Fruit fly (Drosophila melanogaster) whole organism, wandering third instar larva: ENCODE results near the gene Muc18B.

Source experiments
- CG32264 ChIP-seq: fragments of 200-800 bp; sonication (Bioruptor generic); optimal IDR thresholded peaks from 2 replicates; lab custom pipeline; 2016; ENCODE audit warnings: missing biosample characterization, missing genetic modification characterization
- CG9705 ChIP-seq: fragments of 200-800 bp; sonication (Bioruptor generic); optimal IDR thresholded peaks from 2 replicates; lab custom pipeline; 2018; ENCODE audit warnings: missing biosample characterization, mild to moderate bottlenecking, missing genetic modification characterization
- CrebA ChIP-seq: fragments of 200-800 bp; sonication (Bioruptor generic); optimal IDR thresholded peaks from 2 replicates; lab custom pipeline; 2016; ENCODE audit warnings: missing biosample characterization, mild to moderate bottlenecking, missing genetic modification characterization, borderline replicate concordance
- Dfd ChIP-seq: fragments of >200 bp; optimal IDR thresholded peaks from 2 replicates; lab custom pipeline; 2017; ENCODE audit warnings: missing biosample characterization, missing genetic modification characterization
- Dif ChIP-seq: fragments of 200-275, 200-300 bp; sonication (Bioruptor generic); optimal IDR thresholded peaks from 2 replicates; lab custom pipeline; 2018; ENCODE audit warnings: missing biosample characterization, missing genetic modification characterization; ENCODE audit not compliant: partially characterized antibody
- GATAd ChIP-seq: sonication (Bioruptor generic); optimal IDR thresholded peaks from 2 replicates; lab custom pipeline; 2016; ENCODE audit warnings: missing biosample characterization, missing genetic modification characterization
- Hnf4 ChIP-seq: fragments of 200-800 bp; sonication (Bioruptor generic); optimal IDR thresholded peaks from 2 replicates; lab custom pipeline; 2016; ENCODE audit warnings: missing biosample characterization, mild to moderate bottlenecking, missing genetic modification characterization
- Jra ChIP-seq: sonication (Bioruptor generic); optimal IDR thresholded peaks from 2 replicates; lab custom pipeline; 2016; ENCODE audit warnings: missing biosample characterization, missing genetic modification characterization
- Mio ChIP-seq: sonication (Bioruptor generic); optimal IDR thresholded peaks from 2 replicates; lab custom pipeline; 2016; ENCODE audit warnings: missing biosample characterization, missing genetic modification characterization
- Myc ChIP-seq: fragments of >200 bp; optimal IDR thresholded peaks from 2 replicates; lab custom pipeline; 2017
- N ChIP-seq: fragments of >200 bp; optimal IDR thresholded peaks from 2 replicates; lab custom pipeline; 2018; ENCODE audit warnings: missing biosample characterization, missing external identifiers, missing genetic modification characterization
- Rel ChIP-seq, 2 experiments: fragments of 200-800 bp; sonication (Bioruptor generic) in 1 of 2; optimal IDR thresholded peaks; 2 replicates in 1 of 2; 3 replicates in 1 of 2; lab custom pipeline; 2016 to 2019; ENCODE audit warnings: mild to moderate bottlenecking in 2 of 2, missing biosample characterization in 2 of 2, missing genetic modification characterization in 2 of 2, moderate library complexity in 1 of 2
- Sp1 ChIP-seq: fragments of 200-800 bp; sonication (Bioruptor generic); optimal IDR thresholded peaks from 3 replicates; lab custom pipeline; 2019; ENCODE audit warnings: missing biosample characterization, mild to moderate bottlenecking, missing genetic modification characterization, moderate library complexity
- Vsx2 ChIP-seq: fragments of 200-300, 225-300 bp; sonication (Bioruptor generic); optimal IDR thresholded peaks from 2 replicates; lab custom pipeline; 2018; ENCODE audit warnings: missing biosample characterization, missing genetic modification characterization; ENCODE audit not compliant: partially characterized antibody
- br ChIP-seq: fragments of 200-800 bp; sonication (Bioruptor generic); optimal IDR thresholded peaks from 2 replicates; lab custom pipeline; 2016; ENCODE audit warnings: missing biosample characterization, missing genetic modification characterization
- brk ChIP-seq: fragments of 200-800 bp; sonication (Bioruptor generic); optimal IDR thresholded peaks from 2 replicates; lab custom pipeline; 2016; ENCODE audit warnings: missing biosample characterization, mild to moderate bottlenecking, missing genetic modification characterization
- dl ChIP-seq, 2 experiments: fragments of 175-275, 200-275 bp in 1 of 2; fragments of 200-275 bp in 1 of 2; sonication (Bioruptor generic); optimal IDR thresholded peaks; lab custom pipeline; 2018; ENCODE audit warnings: mild to moderate bottlenecking in 2 of 2, missing biosample characterization in 2 of 2, missing genetic modification characterization in 2 of 2, moderate library complexity in 2 of 2; ENCODE audit not compliant: partially characterized antibody in 2 of 2, insufficient read depth in 1 of 2
- dmrt93B ChIP-seq: fragments of 200-800 bp; sonication (Bioruptor generic); optimal IDR thresholded peaks from 2 replicates; lab custom pipeline; 2018; ENCODE audit warnings: missing biosample characterization, mild to moderate bottlenecking, missing genetic modification characterization
- ey ChIP-seq: fragments of 200-800 bp; sonication (Bioruptor generic); optimal IDR thresholded peaks from 2 replicates; lab custom pipeline; 2016; ENCODE audit warnings: missing biosample characterization, missing genetic modification characterization
- foxo ChIP-seq, 2 experiments: fragments of 200-800 bp; sonication (Bioruptor generic); optimal IDR thresholded peaks; 2 replicates in 1 of 2; 3 replicates in 1 of 2; lab custom pipeline; 2016 to 2017; ENCODE audit warnings: missing biosample characterization in 2 of 2, missing genetic modification characterization in 2 of 2
- fru ChIP-seq: fragments of 200-800 bp; sonication (Bioruptor generic); optimal IDR thresholded peaks from 3 replicates; lab custom pipeline; 2016; ENCODE audit warnings: missing biosample characterization, mild to moderate bottlenecking, missing genetic modification characterization
- h ChIP-seq: fragments of 200-800 bp; sonication (Bioruptor generic); optimal IDR thresholded peaks from 3 replicates; lab custom pipeline; 2016; ENCODE audit warnings: missing biosample characterization, mild to moderate bottlenecking, missing genetic modification characterization
- jim ChIP-seq: fragments of 175-275, 200-325 bp; sonication (Bioruptor generic); optimal IDR thresholded peaks from 2 replicates; lab custom pipeline; 2016; ENCODE audit warnings: missing biosample characterization, mild to moderate bottlenecking, missing genetic modification characterization
- lola ChIP-seq: fragments of >200 bp; optimal IDR thresholded peaks from 2 replicates; lab custom pipeline; 2017; ENCODE audit warnings: missing biosample characterization, missing genetic modification characterization
- pan ChIP-seq: fragments of >200 bp; optimal IDR thresholded peaks from 2 replicates; lab custom pipeline; 2017
- psq ChIP-seq: fragments of 200-800 bp; sonication (Bioruptor generic); optimal IDR thresholded peaks from 3 replicates; lab custom pipeline; 2017; ENCODE audit warnings: missing biosample characterization, mild to moderate bottlenecking, missing genetic modification characterization, moderate library complexity
- rgr ChIP-seq: fragments of 200-800 bp; sonication (Bioruptor generic); optimal IDR thresholded peaks from 3 replicates; lab custom pipeline; 2016; ENCODE audit warnings: missing biosample characterization, mild to moderate bottlenecking, missing genetic modification characterization
- sage ChIP-seq: fragments of 200-800 bp; sonication (Bioruptor generic); optimal IDR thresholded peaks from 2 replicates; lab custom pipeline; 2016; ENCODE audit warnings: missing biosample characterization, mild to moderate bottlenecking, missing genetic modification characterization
- usp ChIP-seq: fragments of >200 bp; optimal IDR thresholded peaks from 2 replicates; lab custom pipeline; 2017; ENCODE audit warnings: missing biosample characterization, missing genetic modification characterization
- woc ChIP-seq: sonication (Bioruptor generic); optimal IDR thresholded peaks from 2 replicates; lab custom pipeline; 2016; ENCODE audit warnings: missing biosample characterization, mild to moderate bottlenecking, missing genetic modification characterization

Gene Muc18B

dm6 chrX:19167032-19167568 lies 48.2 kb upstream of the Muc18B start, which contains the start of gene RhoGAP18B:
Gene RhoGAP18B, minus strand, starts transcription at chrX:19167082.
- TF ChIP-seq N = no peak
- no peak for TF ChIP-seq Hnf4 (GFP tag; lab: Kevin White, UChicago)
- TF ChIP-seq Rel (GFP tag; optimal IDR thresholded peaks at IDR 0.05; lab: Kevin White, UChicago) = no peak
- peak; percentile 12 for TF ChIP-seq Rel (tag; optimal IDR thresholded peaks at IDR 0.05; lab: Kevin White, UChicago)
- no peak for TF ChIP-seq Sp1 (GFP tag; lab: Kevin White, UChicago)
- no peak for TF ChIP-seq Mio (GFP tag; lab: Kevin White, UChicago)
- peak; percentile 3 for TF ChIP-seq lola
- TF ChIP-seq Jra (GFP tag; lab: Kevin White, UChicago) = no peak
- TF ChIP-seq Dif (GFP tag; lab: Kevin White, UChicago) = no peak
- TF ChIP-seq, all 38 proteins: peak for 2

dm6 chrX:19167586-19168403 lies 47.5 kb upstream of the Muc18B start:
- TF ChIP-seq Vsx2 (GFP tag; lab: Kevin White, UChicago) = no peak
- no peak for TF ChIP-seq dl (GFP tag; optimal IDR thresholded peaks at IDR 0.05; lab: Kevin White, UChicago; ENCODE audit: insufficient read depth in 1 of 2, partially characterized antibody in 2 of 2)
- TF ChIP-seq pan (lab: Kevin White, UChicago) = peak; percentile 76
- peak; percentile 40 for TF ChIP-seq rgr (GFP tag; lab: Kevin White, UChicago)
- TF ChIP-seq Rel (GFP tag; optimal IDR thresholded peaks at IDR 0.05; lab: Kevin White, UChicago) = no peak
- TF ChIP-seq Rel (tag; optimal IDR thresholded peaks at IDR 0.05; lab: Kevin White, UChicago) = peak; percentile 53
- no peak for TF ChIP-seq CrebA (GFP tag; lab: Kevin White, UChicago)
- peak; percentile 62 for TF ChIP-seq h
- no peak for TF ChIP-seq br (GFP tag; lab: Kevin White, UChicago)
- TF ChIP-seq Jra (GFP tag; lab: Kevin White, UChicago) = peak; percentile 7
- TF ChIP-seq woc (GFP tag; lab: Kevin White, UChicago) = peak; percentile 58
- TF ChIP-seq CG9705 = no peak

- TF ChIP-seq CrebA (GFP tag; lab: Kevin White, UChicago) (no peak), Myc (lab: Kevin White, UChicago) (peak; percentile 12)
Observed at dm6 chrX:19170791-19171190, 44.5 kb upstream of the Muc18B start, which contains the start of gene Inx5. Gene Inx5, minus strand, starts transcription at chrX:19170883.

dm6 chrX:19171926-19172325 lies 43.4 kb upstream of the Muc18B start:
- TF ChIP-seq brk (GFP tag; lab: Kevin White, UChicago) (no peak), N (no peak), Mio (GFP tag; lab: Kevin White, UChicago) (no peak), sage (GFP tag; lab: Kevin White, UChicago) (no peak), Dfd (GFP tag; lab: Kevin White, UChicago) (no peak), rgr (GFP tag; lab: Kevin White, UChicago) (no peak), jim (GFP tag; lab: Kevin White, UChicago) (no peak), Sp1 (GFP tag; lab: Kevin White, UChicago) (no peak), CrebA (GFP tag; lab: Kevin White, UChicago) (no peak), usp (no peak), psq (GFP tag; lab: Kevin White, UChicago) (no peak), woc (GFP tag; lab: Kevin White, UChicago) (no peak), CG9705 (no peak), Hnf4 (GFP tag; lab: Kevin White, UChicago) (no peak), foxo (GFP tag; optimal IDR thresholded peaks at IDR 0.05; lab: Kevin White, UChicago) (no peak), lola (no peak), Vsx2 (GFP tag; lab: Kevin White, UChicago) (no peak), Dif (GFP tag; lab: Kevin White, UChicago) (no peak), Myc (lab: Kevin White, UChicago) (no peak), fru (GFP tag; lab: Kevin White, UChicago) (no peak)

dm6 chrX:19172955-19173354 lies 42.4 kb upstream of the Muc18B start:
- peak; percentile 9 for TF ChIP-seq ey (GFP tag; lab: Kevin White, UChicago)
- TF ChIP-seq GATAd (GFP tag; lab: Kevin White, UChicago) = no peak
- TF ChIP-seq Rel (GFP tag; optimal IDR thresholded peaks at IDR 0.05; lab: Kevin White, UChicago) = no peak
- TF ChIP-seq Rel (tag; optimal IDR thresholded peaks at IDR 0.05; lab: Kevin White, UChicago) = no peak
- TF ChIP-seq foxo (GFP tag; optimal IDR thresholded peaks at IDR 0.05; lab: Kevin White, UChicago) = peak in 1 of 2 experiments; percentile 4
- TF ChIP-seq CG32264 = no peak
- TF ChIP-seq dmrt93B = no peak
